Fruit fly (Drosophila melanogaster) whole organism, wandering third instar larva: ENCODE measurements around the gene CG11309.

Source experiments
- CG32264 ChIP-seq: fragments of 200-800 bp; sonication (Bioruptor generic); optimal IDR thresholded peaks from 2 replicates; lab custom pipeline; 2016; ENCODE audit warnings: missing biosample characterization, missing genetic modification characterization
- CG9705 ChIP-seq: fragments of 200-800 bp; sonication (Bioruptor generic); optimal IDR thresholded peaks from 2 replicates; lab custom pipeline; 2018; ENCODE audit warnings: missing biosample characterization, mild to moderate bottlenecking, missing genetic modification characterization
- CrebA ChIP-seq: fragments of 200-800 bp; sonication (Bioruptor generic); optimal IDR thresholded peaks from 2 replicates; lab custom pipeline; 2016; ENCODE audit warnings: missing biosample characterization, mild to moderate bottlenecking, missing genetic modification characterization, borderline replicate concordance
- Dfd ChIP-seq: fragments of >200 bp; optimal IDR thresholded peaks from 2 replicates; lab custom pipeline; 2017; ENCODE audit warnings: missing biosample characterization, missing genetic modification characterization
- Dif ChIP-seq: fragments of 200-275, 200-300 bp; sonication (Bioruptor generic); optimal IDR thresholded peaks from 2 replicates; lab custom pipeline; 2018; ENCODE audit warnings: missing biosample characterization, missing genetic modification characterization; ENCODE audit not compliant: partially characterized antibody
- HLH106 ChIP-seq: fragments of 200-800 bp; optimal IDR thresholded peaks from 3 replicates; lab custom pipeline; 2019; ENCODE audit warnings: missing biosample characterization, mild to moderate bottlenecking, missing genetic modification characterization, moderate library complexity
- Hnf4 ChIP-seq: fragments of 200-800 bp; sonication (Bioruptor generic); optimal IDR thresholded peaks from 2 replicates; lab custom pipeline; 2016; ENCODE audit warnings: missing biosample characterization, mild to moderate bottlenecking, missing genetic modification characterization
- Hr78 ChIP-seq: fragments of >200 bp; optimal IDR thresholded peaks from 2 replicates; lab custom pipeline; 2017; ENCODE audit warnings: missing biosample characterization, missing genetic modification characterization
- Hr83 ChIP-seq: fragments of 200-300 bp; sonication (Bioruptor generic); optimal IDR thresholded peaks from 2 replicates; lab custom pipeline; 2016; ENCODE audit warnings: missing biosample characterization, mild to moderate bottlenecking, missing genetic modification characterization, moderate library complexity; ENCODE audit not compliant: poor library complexity, severe bottlenecking
- Jra ChIP-seq: sonication (Bioruptor generic); optimal IDR thresholded peaks from 2 replicates; lab custom pipeline; 2016; ENCODE audit warnings: missing biosample characterization, missing genetic modification characterization
- Mio ChIP-seq: sonication (Bioruptor generic); optimal IDR thresholded peaks from 2 replicates; lab custom pipeline; 2016; ENCODE audit warnings: missing biosample characterization, missing genetic modification characterization
- Myc ChIP-seq: fragments of >200 bp; optimal IDR thresholded peaks from 2 replicates; lab custom pipeline; 2017
- N ChIP-seq: fragments of >200 bp; optimal IDR thresholded peaks from 2 replicates; lab custom pipeline; 2018; ENCODE audit warnings: missing biosample characterization, missing external identifiers, missing genetic modification characterization
- OdsH ChIP-seq: fragments of 200-800 bp; sonication (Bioruptor generic); optimal IDR thresholded peaks from 2 replicates; lab custom pipeline; 2016; ENCODE audit warnings: missing biosample characterization, mild to moderate bottlenecking, missing genetic modification characterization
- Rel ChIP-seq, 2 experiments: fragments of 200-800 bp; sonication (Bioruptor generic) in 1 of 2; optimal IDR thresholded peaks; 2 replicates in 1 of 2; 3 replicates in 1 of 2; lab custom pipeline; 2016 to 2019; ENCODE audit warnings: mild to moderate bottlenecking in 2 of 2, missing biosample characterization in 2 of 2, missing genetic modification characterization in 2 of 2, moderate library complexity in 1 of 2
- Sp1 ChIP-seq: fragments of 200-800 bp; sonication (Bioruptor generic); optimal IDR thresholded peaks from 3 replicates; lab custom pipeline; 2019; ENCODE audit warnings: missing biosample characterization, mild to moderate bottlenecking, missing genetic modification characterization, moderate library complexity
- Vsx2 ChIP-seq: fragments of 200-300, 225-300 bp; sonication (Bioruptor generic); optimal IDR thresholded peaks from 2 replicates; lab custom pipeline; 2018; ENCODE audit warnings: missing biosample characterization, missing genetic modification characterization; ENCODE audit not compliant: partially characterized antibody
- br ChIP-seq: fragments of 200-800 bp; sonication (Bioruptor generic); optimal IDR thresholded peaks from 2 replicates; lab custom pipeline; 2016; ENCODE audit warnings: missing biosample characterization, missing genetic modification characterization
- brk ChIP-seq: fragments of 200-800 bp; sonication (Bioruptor generic); optimal IDR thresholded peaks from 2 replicates; lab custom pipeline; 2016; ENCODE audit warnings: missing biosample characterization, mild to moderate bottlenecking, missing genetic modification characterization
- dl ChIP-seq, 2 experiments: fragments of 175-275, 200-275 bp in 1 of 2; fragments of 200-275 bp in 1 of 2; sonication (Bioruptor generic); optimal IDR thresholded peaks; lab custom pipeline; 2018; ENCODE audit warnings: mild to moderate bottlenecking in 2 of 2, missing biosample characterization in 2 of 2, missing genetic modification characterization in 2 of 2, moderate library complexity in 2 of 2; ENCODE audit not compliant: partially characterized antibody in 2 of 2, insufficient read depth in 1 of 2
- dmrt93B ChIP-seq: fragments of 200-800 bp; sonication (Bioruptor generic); optimal IDR thresholded peaks from 2 replicates; lab custom pipeline; 2018; ENCODE audit warnings: missing biosample characterization, mild to moderate bottlenecking, missing genetic modification characterization
- dsf ChIP-seq: sonication (Bioruptor generic); optimal IDR thresholded peaks from 2 replicates; lab custom pipeline; 2016; ENCODE audit warnings: missing biosample characterization, missing genetic modification characterization, borderline replicate concordance
- ey ChIP-seq: fragments of 200-800 bp; sonication (Bioruptor generic); optimal IDR thresholded peaks from 2 replicates; lab custom pipeline; 2016; ENCODE audit warnings: missing biosample characterization, missing genetic modification characterization
- foxo ChIP-seq, 2 experiments: fragments of 200-800 bp; sonication (Bioruptor generic); optimal IDR thresholded peaks; 2 replicates in 1 of 2; 3 replicates in 1 of 2; lab custom pipeline; 2016 to 2017; ENCODE audit warnings: missing biosample characterization in 2 of 2, missing genetic modification characterization in 2 of 2
- fru ChIP-seq: fragments of 200-800 bp; sonication (Bioruptor generic); optimal IDR thresholded peaks from 3 replicates; lab custom pipeline; 2016; ENCODE audit warnings: missing biosample characterization, mild to moderate bottlenecking, missing genetic modification characterization
- h ChIP-seq: fragments of 200-800 bp; sonication (Bioruptor generic); optimal IDR thresholded peaks from 3 replicates; lab custom pipeline; 2016; ENCODE audit warnings: missing biosample characterization, mild to moderate bottlenecking, missing genetic modification characterization
- jim ChIP-seq: fragments of 175-275, 200-325 bp; sonication (Bioruptor generic); optimal IDR thresholded peaks from 2 replicates; lab custom pipeline; 2016; ENCODE audit warnings: missing biosample characterization, mild to moderate bottlenecking, missing genetic modification characterization
- pan ChIP-seq: fragments of >200 bp; optimal IDR thresholded peaks from 2 replicates; lab custom pipeline; 2017
- psq ChIP-seq: fragments of 200-800 bp; sonication (Bioruptor generic); optimal IDR thresholded peaks from 3 replicates; lab custom pipeline; 2017; ENCODE audit warnings: missing biosample characterization, mild to moderate bottlenecking, missing genetic modification characterization, moderate library complexity
- rgr ChIP-seq: fragments of 200-800 bp; sonication (Bioruptor generic); optimal IDR thresholded peaks from 3 replicates; lab custom pipeline; 2016; ENCODE audit warnings: missing biosample characterization, mild to moderate bottlenecking, missing genetic modification characterization
- sage ChIP-seq: fragments of 200-800 bp; sonication (Bioruptor generic); optimal IDR thresholded peaks from 2 replicates; lab custom pipeline; 2016; ENCODE audit warnings: missing biosample characterization, mild to moderate bottlenecking, missing genetic modification characterization
- sv ChIP-seq: fragments of 200-800 bp; sonication (Bioruptor generic); optimal IDR thresholded peaks from 3 replicates; lab custom pipeline; 2016; ENCODE audit warnings: missing biosample characterization, missing genetic modification characterization
- tai ChIP-seq: sonication (Bioruptor generic); optimal IDR thresholded peaks from 2 replicates; lab custom pipeline; 2016; ENCODE audit warnings: missing biosample characterization, missing genetic modification characterization
- usp ChIP-seq: fragments of >200 bp; optimal IDR thresholded peaks from 2 replicates; lab custom pipeline; 2017; ENCODE audit warnings: missing biosample characterization, missing genetic modification characterization
- woc ChIP-seq: sonication (Bioruptor generic); optimal IDR thresholded peaks from 2 replicates; lab custom pipeline; 2016; ENCODE audit warnings: missing biosample characterization, mild to moderate bottlenecking, missing genetic modification characterization

CG11309 gene

DNA sequence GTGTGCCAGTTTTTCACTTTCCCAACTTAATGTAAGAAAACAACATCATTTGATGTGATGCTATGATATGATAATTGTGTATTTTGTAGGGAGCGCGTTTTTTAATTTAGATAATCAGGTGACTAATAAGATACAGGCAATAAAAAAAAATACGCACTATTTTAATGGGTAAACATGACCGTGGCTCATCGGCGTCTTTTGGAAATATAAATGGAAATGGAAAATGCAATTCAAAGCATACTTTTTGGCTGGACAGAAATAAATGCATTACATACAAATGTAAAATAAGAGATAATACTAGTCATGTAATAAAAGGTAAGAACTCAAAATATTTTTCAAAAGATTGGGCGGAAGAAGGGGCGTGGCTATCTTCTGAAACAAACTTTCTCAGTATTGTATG is 42.0 kb downstream of the CG11309 start:
- TF ChIP-seq dsf (no peak), Myc (lab: Kevin White, UChicago) (peak; percentile 56)
- TF ChIP-seq, all 38 proteins: peak for 1

DNA sequence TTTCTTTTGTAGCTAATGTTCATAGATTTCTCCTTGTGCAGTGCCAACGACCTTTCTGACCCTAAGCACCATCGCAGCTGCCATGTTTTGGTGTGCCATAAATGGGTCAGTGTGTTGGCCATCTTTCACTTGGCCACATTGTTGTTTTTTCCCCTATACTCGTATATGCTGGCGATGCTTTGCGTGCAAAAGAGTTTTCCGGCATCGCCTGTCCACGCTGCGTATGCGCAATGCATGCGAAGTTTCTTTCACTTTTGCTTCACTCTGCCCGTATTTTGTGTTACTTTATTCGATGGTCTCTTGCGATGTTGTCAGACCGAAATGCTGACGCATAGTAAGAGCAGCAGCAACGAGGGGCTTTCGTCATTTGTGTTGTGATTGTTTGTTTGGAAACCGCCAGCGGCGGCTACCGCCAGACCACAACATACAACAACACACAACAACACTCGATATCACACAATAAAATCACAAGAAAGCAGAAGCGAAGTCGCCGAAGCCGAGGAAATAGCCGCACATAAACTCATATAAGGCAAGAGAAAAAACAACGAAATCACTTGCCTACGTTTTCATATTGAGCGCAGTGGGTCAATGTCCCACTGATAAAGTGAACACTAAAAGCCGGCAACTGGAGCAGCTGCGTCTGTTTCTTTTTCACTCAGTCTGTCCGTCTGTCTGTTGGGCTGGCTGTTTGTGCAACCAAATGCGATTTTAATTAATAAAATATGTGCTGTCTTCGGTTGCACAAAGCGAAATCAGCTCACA is 42.9 kb downstream of the CG11309 start:
- no peak for TF ChIP-seq dsf
- no peak for TF ChIP-seq Rel (GFP tag; optimal IDR thresholded peaks at IDR 0.05; lab: Kevin White, UChicago)
- peak; percentile 8 for TF ChIP-seq Rel (tag; optimal IDR thresholded peaks at IDR 0.05; lab: Kevin White, UChicago)
- TF ChIP-seq, all 38 proteins: peak for 1

- no peak for TF ChIP-seq usp (GFP tag; lab: Kevin White, UChicago)
- TF ChIP-seq CG9705: no peak
- no peak for TF ChIP-seq Rel (GFP tag; optimal IDR thresholded peaks at IDR 0.05; lab: Kevin White, UChicago)
- no peak for TF ChIP-seq Rel (tag; optimal IDR thresholded peaks at IDR 0.05; lab: Kevin White, UChicago)
- TF ChIP-seq rgr (GFP tag; lab: Kevin White, UChicago): no peak
- TF ChIP-seq foxo (GFP tag; optimal IDR thresholded peaks at IDR 0.05; lab: Kevin White, UChicago): no peak
- TF ChIP-seq dl (GFP tag; optimal IDR thresholded peaks at IDR 0.05; lab: Kevin White, UChicago; ENCODE audit: insufficient read depth in 1 of 2, partially characterized antibody in 2 of 2): no peak
- no peak for TF ChIP-seq Hr83
- TF ChIP-seq sv (GFP tag; lab: Kevin White, UChicago): no peak
- no peak for TF ChIP-seq Mio (GFP tag; lab: Kevin White, UChicago)
- TF ChIP-seq Myc (lab: Kevin White, UChicago): no peak
These were observed 45.2 kb downstream of the CG11309 start for dm6 chr3L:21259257-21259656.

dm6 chr3L:21257731-21258130 is 46.7 kb downstream of the CG11309 start, which contains the start of gene CG43218:
Gene CG43218, plus strand, starts transcription at chr3L:21258020.
- TF ChIP-seq Dif (GFP tag; lab: Kevin White, UChicago) (no peak), jim (GFP tag; lab: Kevin White, UChicago) (no peak), foxo (GFP tag; optimal IDR thresholded peaks at IDR 0.05; lab: Kevin White, UChicago) (no peak), Rel (GFP tag; optimal IDR thresholded peaks at IDR 0.05; lab: Kevin White, UChicago) (no peak), Rel (tag; optimal IDR thresholded peaks at IDR 0.05; lab: Kevin White, UChicago) (no peak), h (GFP tag; lab: Kevin White, UChicago) (no peak), dmrt93B (no peak), CG32264 (GFP tag; lab: Kevin White, UChicago) (no peak), rgr (GFP tag; lab: Kevin White, UChicago) (no peak), usp (GFP tag; lab: Kevin White, UChicago) (no peak), Hnf4 (GFP tag; lab: Kevin White, UChicago) (no peak), tai (no peak), Sp1 (GFP tag; lab: Kevin White, UChicago) (no peak), Hr83 (no peak), Dfd (no peak), OdsH (GFP tag; lab: Kevin White, UChicago) (no peak), Jra (GFP tag; lab: Kevin White, UChicago) (no peak), dsf (no peak), woc (no peak), psq (GFP tag; lab: Kevin White, UChicago) (no peak), brk (GFP tag; lab: Kevin White, UChicago) (no peak)

DNA sequence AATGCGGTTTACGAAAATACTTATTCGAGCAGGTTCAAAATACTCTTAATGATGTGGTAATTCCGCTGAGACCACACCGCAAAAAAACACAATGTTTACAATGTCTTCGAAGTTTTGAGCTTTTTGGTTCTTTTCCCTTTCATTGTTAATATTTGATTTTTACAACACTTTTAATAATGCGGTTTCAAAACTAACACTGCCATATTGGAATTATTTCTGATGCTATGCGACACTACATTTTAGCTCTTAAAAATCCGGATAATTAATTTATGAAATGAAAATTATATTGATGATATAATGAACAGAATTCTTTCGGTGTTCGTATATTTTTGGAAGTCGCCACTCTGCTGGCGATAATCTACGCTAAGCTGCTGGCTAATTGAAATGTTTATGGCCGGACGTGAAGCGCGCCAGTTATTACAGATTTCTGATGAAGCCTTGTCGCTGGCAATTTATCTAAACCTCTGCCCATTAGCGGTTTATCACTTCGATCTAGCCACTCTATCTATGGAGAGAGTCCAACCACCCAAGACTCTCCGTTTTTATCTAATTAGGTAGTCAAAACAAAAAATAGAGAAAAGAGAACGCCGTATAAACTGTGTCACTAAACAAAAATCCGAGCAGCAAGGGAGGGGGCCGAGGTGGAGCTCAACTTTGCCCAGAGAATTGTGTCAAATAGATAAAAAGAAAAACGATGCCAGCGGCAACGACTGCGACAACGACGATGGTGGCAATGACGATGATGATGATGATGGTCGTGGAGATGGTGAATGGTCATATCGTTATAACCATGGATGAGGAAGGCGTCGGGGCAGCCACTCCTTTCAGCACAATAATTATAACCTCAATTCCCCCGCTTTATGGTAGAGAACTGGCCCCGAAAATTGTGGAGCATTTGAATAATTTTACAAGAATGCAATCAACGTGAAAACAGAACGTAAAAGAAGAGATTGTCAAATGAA is 48.1 kb downstream of the CG11309 start:
- TF ChIP-seq foxo (GFP tag; optimal IDR thresholded peaks at IDR 0.05; lab: Kevin White, UChicago): peak in 1 of 2 experiments; percentile 52
- TF ChIP-seq brk (GFP tag; lab: Kevin White, UChicago): no peak
- peak; percentile 22 for TF ChIP-seq tai
- no peak for TF ChIP-seq Dif (GFP tag; lab: Kevin White, UChicago)
- TF ChIP-seq fru: peak; percentile 50
- peak; percentile 45 for TF ChIP-seq rgr (GFP tag; lab: Kevin White, UChicago)
- peak; percentile 61 for TF ChIP-seq h (GFP tag; lab: Kevin White, UChicago)
- no peak for TF ChIP-seq Mio (GFP tag; lab: Kevin White, UChicago)
- no peak for TF ChIP-seq Rel (GFP tag; optimal IDR thresholded peaks at IDR 0.05; lab: Kevin White, UChicago)
- peak; percentile 5 for TF ChIP-seq Rel (tag; optimal IDR thresholded peaks at IDR 0.05; lab: Kevin White, UChicago)
- TF ChIP-seq HLH106: peak; percentile 58
- TF ChIP-seq CG32264 (GFP tag; lab: Kevin White, UChicago): no peak
- TF ChIP-seq Hnf4 (GFP tag; lab: Kevin White, UChicago): peak; percentile 30
- no peak for TF ChIP-seq Vsx2 (GFP tag; lab: Kevin White, UChicago)
- peak; percentile 34 for TF ChIP-seq ey (GFP tag; lab: Kevin White, UChicago)
- no peak for TF ChIP-seq CrebA (GFP tag; lab: Kevin White, UChicago)
- TF ChIP-seq sage (GFP tag; lab: Kevin White, UChicago): no peak
- TF ChIP-seq Hr78 (GFP tag; lab: Kevin White, UChicago): no peak
- no peak for TF ChIP-seq N (GFP tag; lab: Kevin White, UChicago)
- TF ChIP-seq CG9705: peak; percentile 9
- TF ChIP-seq br (GFP tag; lab: Kevin White, UChicago): peak; percentile 11
- TF ChIP-seq pan (lab: Kevin White, UChicago): no peak
- no peak for TF ChIP-seq woc
- peak; percentile 30 for TF ChIP-seq Sp1 (GFP tag; lab: Kevin White, UChicago)
